Worm (Caenorhabditis elegans) whole organism, L4/young adult: ENCODE results near the gene R11F4.2.

Experiments
- W03F9.2 ChIP-seq: fragments of 150-350 bp; optimal IDR thresholded peaks from 2 replicates; lab custom pipeline; 2014; ENCODE audit warnings: missing biosample characterization, missing genetic modification characterization
- dao-5 ChIP-seq: sonication (generic microtip); optimal IDR thresholded peaks from 2 replicates; lab custom pipeline; 2016; ENCODE audit warnings: missing genotype, missing genetic modification characterization, moderate library complexity, missing compliant biosample characterization
- him-1 ChIP-seq: sonication (generic microtip); optimal IDR thresholded peaks from 2 replicates; lab custom pipeline; 2016; ENCODE audit warnings: missing genotype, missing genetic modification reagents, missing genetic modification characterization, missing compliant biosample characterization

DNA sequence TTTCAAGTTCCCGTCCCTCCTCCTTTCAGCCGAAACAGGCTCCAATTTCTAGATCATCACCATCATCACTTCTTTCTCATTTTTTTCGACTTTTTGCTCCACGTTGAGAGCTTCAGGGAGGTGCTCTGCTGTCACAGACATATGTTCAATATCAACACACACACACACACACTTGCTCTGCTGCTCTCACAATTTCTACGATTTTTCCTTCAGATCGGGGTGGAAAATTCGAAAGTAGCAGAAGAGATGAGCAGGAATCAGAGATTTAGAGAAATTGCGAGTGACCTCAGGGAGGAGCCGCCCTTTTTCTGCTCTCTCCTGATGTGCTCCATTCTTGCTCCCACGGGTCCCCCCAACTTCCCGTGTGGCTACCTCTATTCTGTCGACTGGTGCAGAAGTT, 44.3 kb upstream of the R11F4.2 start, which contains the start of gene pqn-48:
- TF ChIP-seq dao-5 (no peak), W03F9.2 (tag; lab: Kevin White, UChicago) (no peak), him-1 (tag; lab: Kevin White, UChicago) (no peak)
